Fruit fly (Drosophila melanogaster) whole organism, adult: ENCODE data around the gene CG45489.
"Not testable (repeated sequence)": the region's sequence is repeated elsewhere in the genome, so short reads cannot be mapped to it uniquely, and the experiment has no call there.

Experiments used
- CG11617 ChIP-seq: fragments of 200-800 bp; sonication (Bioruptor generic); optimal IDR thresholded peaks from 2 replicates; lab custom pipeline; 2017; ENCODE audit warnings: mild to moderate bottlenecking, missing biosample characterization, missing genetic modification reagents, missing genetic modification characterization
- Clk ChIP-seq: fragments of 200-800 bp; sonication (Bioruptor generic); optimal IDR thresholded peaks from 2 replicates; lab custom pipeline; 2017; ENCODE audit warnings: missing biosample characterization, missing genetic modification characterization
- kay ChIP-seq: fragments of 200-800 bp; sonication (Bioruptor generic); peaks from one replicate; lab custom pipeline; 2016; ENCODE audit warnings: missing biosample characterization, missing genetic modification characterization, borderline replicate concordance
- toe ChIP-seq: fragments of 200-800 bp; sonication (Bioruptor generic); optimal IDR thresholded peaks from 2 replicates; lab custom pipeline; 2016; ENCODE audit warnings: missing biosample characterization, missing genetic modification characterization

DNA sequence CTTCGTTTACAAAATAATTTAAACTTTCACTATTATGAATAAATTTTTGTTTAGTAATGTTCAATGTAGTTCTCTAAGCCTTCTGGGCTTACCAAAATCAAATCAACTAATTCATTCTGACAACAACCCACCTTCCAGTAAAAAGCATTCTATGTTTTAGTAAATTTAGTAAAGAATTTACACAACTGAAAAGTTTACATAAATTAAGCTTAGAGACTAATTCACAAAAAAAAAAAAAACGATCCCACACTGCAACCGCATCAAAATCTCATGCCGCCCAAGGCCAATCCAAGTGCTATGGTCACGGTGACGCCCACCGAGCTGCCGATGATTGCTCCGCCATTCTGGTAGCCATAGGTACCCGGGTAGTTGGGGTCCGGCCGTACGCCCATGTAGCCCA lies 24.5 kb upstream of the CG45489 start, which contains the start of gene CG45494:
- TF ChIP-seq kay; Clk (GFP tag; lab: Kevin White, UChicago); CG11617 (GFP tag; lab: Kevin White, UChicago); toe (GFP tag; lab: Kevin White, UChicago): not testable (repeated sequence)
